Worm (Caenorhabditis elegans) whole organism, young adult: ENCODE measurements around the gene eif-1.

Experiments used
- B0336.3 ChIP-seq: fragments of 200-800 bp; sonication (Bioruptor generic); IDR thresholded peaks from 2 replicates; pipeline ENCODE4 v1.3.6; 2022; ENCODE audit warnings: missing genetic modification characterization, missing compliant biosample characterization
- C06A6.2 ChIP-seq: fragments of 200-800 bp; sonication (Bioruptor generic); conservative IDR thresholded peaks from 2 replicates; pipeline ENCODE4 v1.3.6; 2022; ENCODE audit warnings: missing genetic modification characterization, missing compliant biosample characterization
- F10E7.11 ChIP-seq: sonication (generic microtip); optimal IDR thresholded peaks from 2 replicates; lab custom pipeline; 2017; ENCODE audit warnings: mild to moderate bottlenecking, missing genetic modification characterization, moderate library complexity, missing compliant biosample characterization
- F22D6.2 ChIP-seq: sonication (generic microtip); optimal IDR thresholded peaks from 2 replicates; lab custom pipeline; 2016; ENCODE audit warnings: mild to moderate bottlenecking, missing genetic modification characterization, missing compliant biosample characterization
- F52B5.7 ChIP-seq: sonication (generic microtip); optimal IDR thresholded peaks from 2 replicates; lab custom pipeline; 2016; ENCODE audit warnings: mild to moderate bottlenecking, missing genetic modification characterization, missing compliant biosample characterization
- F55B11.4 ChIP-seq: sonication (generic microtip); optimal IDR thresholded peaks from 2 replicates; lab custom pipeline; 2016; ENCODE audit warnings: missing compliant biosample characterization, missing genetic modification characterization, borderline replicate concordance; ENCODE audit not compliant: insufficient read depth
- F57C9.4 ChIP-seq: sonication (generic microtip); optimal IDR thresholded peaks from 2 replicates; lab custom pipeline; 2017; ENCODE audit warnings: mild to moderate bottlenecking, missing genetic modification characterization, missing compliant biosample characterization
- K12H6.12 ChIP-seq: fragments of 200-800 bp; sonication (Bioruptor generic); optimal IDR thresholded peaks from 2 replicates; lab custom pipeline; 2018; ENCODE audit warnings: mild to moderate bottlenecking, missing genetic modification characterization, missing compliant biosample characterization
- T07F8.4 ChIP-seq: sonication (generic microtip); optimal IDR thresholded peaks from 2 replicates; lab custom pipeline; 2016; ENCODE audit warnings: mild to moderate bottlenecking, missing genetic modification characterization, moderate library complexity, missing compliant biosample characterization
- T26A5.8 ChIP-seq: sonication (generic microtip); optimal IDR thresholded peaks from 2 replicates; lab custom pipeline; 2016; ENCODE audit warnings: missing genetic modification characterization, missing compliant biosample characterization
- Y53F4B.3 ChIP-seq: fragments of 200-800 bp; sonication (Bioruptor generic); IDR thresholded peaks from 2 replicates; pipeline ENCODE4 v1.3.6; 2022; ENCODE audit warnings: missing genetic modification reagents, missing genetic modification characterization, missing compliant biosample characterization
- Y67H2A.10 ChIP-seq: fragments of 200-800 bp; sonication (Bioruptor generic); conservative IDR thresholded peaks from 2 replicates; pipeline ENCODE4 v1.3.6; 2022; ENCODE audit warnings: missing genetic modification reagents, missing genetic modification characterization, missing compliant biosample characterization
- attf-3 ChIP-seq: fragments of 200-800 bp; sonication (Bioruptor generic); conservative IDR thresholded peaks from 2 replicates; pipeline ENCODE4 v1.3.6; 2022; ENCODE audit warnings: missing genetic modification reagents, missing genetic modification characterization, missing compliant biosample characterization
- bed-1 ChIP-seq: fragments of 200-800 bp; sonication (Bioruptor generic); IDR thresholded peaks from 2 replicates; pipeline ENCODE4 v1.3.6; 2022; ENCODE audit warnings: missing genetic modification reagents, missing genetic modification characterization, missing compliant biosample characterization
- cebp-1 ChIP-seq, 2 experiments: fragments of 200-800 bp in 1 of 2; sonication (Bioruptor generic) in 1 of 2; sonication (generic microtip) in 1 of 2; IDR thresholded peaks in 1 of 2; optimal IDR thresholded peaks in 1 of 2; 2 replicates each; pipeline versions ENCODE4 v1.3.6 to Lab custom; 2017 to 2022; ENCODE audit warnings: missing compliant biosample characterization in 2 of 2, missing genetic modification characterization in 2 of 2, mild to moderate bottlenecking in 1 of 2, missing genetic modification reagents in 1 of 2, moderate library complexity in 1 of 2
- ceh-58 ChIP-seq: fragments of 200-800 bp; sonication (Bioruptor generic); IDR thresholded peaks from 2 replicates; pipeline ENCODE4 v1.3.6; 2022; ENCODE audit warnings: missing genetic modification characterization, missing compliant biosample characterization
- ceh-91 ChIP-seq: fragments of 200-800 bp; sonication (Bioruptor generic); IDR thresholded peaks from 2 replicates; pipeline ENCODE4 v1.3.6; 2022; ENCODE audit warnings: missing genetic modification reagents, missing genetic modification characterization, missing compliant biosample characterization
- die-1 ChIP-seq: sonication (generic microtip); optimal IDR thresholded peaks from 2 replicates; lab custom pipeline; 2016; ENCODE audit warnings: missing genotype, mild to moderate bottlenecking, missing genetic modification characterization, missing compliant biosample characterization
- dpl-1 ChIP-seq: fragments of 150-350 bp; optimal IDR thresholded peaks from 2 replicates; lab custom pipeline; 2014; ENCODE audit warnings: missing biosample characterization, missing genetic modification reagents, missing genetic modification characterization
- fkh-3 ChIP-seq: sonication (generic microtip); optimal IDR thresholded peaks from 2 replicates; lab custom pipeline; 2016; ENCODE audit warnings: mild to moderate bottlenecking, missing genetic modification characterization, missing compliant biosample characterization
- hmg-1.2 ChIP-seq: fragments of 200-800 bp; sonication (Bioruptor generic); IDR thresholded peaks from 2 replicates; pipeline ENCODE4 v1.3.6; 2022; ENCODE audit warnings: missing genetic modification reagents, missing genetic modification characterization, missing compliant biosample characterization
- let-526 ChIP-seq: fragments of 200-800 bp; sonication (Bioruptor generic); IDR thresholded peaks from 2 replicates; pipeline ENCODE4 v1.3.6; 2022; ENCODE audit warnings: missing genetic modification reagents, missing genetic modification characterization, missing compliant biosample characterization
- lin-40 ChIP-seq: sonication (generic microtip); optimal IDR thresholded peaks from 2 replicates; lab custom pipeline; 2016; ENCODE audit warnings: missing genetic modification characterization, mild to moderate bottlenecking, missing compliant biosample characterization, missing genotype, missing genetic modification reagents
- lin-54 ChIP-seq: fragments of 200-800 bp; sonication (Bioruptor generic); optimal IDR thresholded peaks from 2 replicates; lab custom pipeline; 2018; ENCODE audit warnings: mild to moderate bottlenecking, missing genetic modification characterization, missing compliant biosample characterization
- lir-1 ChIP-seq: fragments of 200-800 bp; sonication (Bioruptor generic); conservative IDR thresholded peaks from 2 replicates; pipeline ENCODE4 v1.3.6; 2022; ENCODE audit warnings: missing genetic modification reagents, missing genetic modification characterization, missing compliant biosample characterization
- lsl-1 ChIP-seq: fragments of 200-800 bp; sonication (Bioruptor generic); optimal IDR thresholded peaks from 2 replicates; lab custom pipeline; 2018; ENCODE audit warnings: mild to moderate bottlenecking, missing genetic modification characterization, moderate library complexity, missing compliant biosample characterization
- madf-10 ChIP-seq: sonication (generic microtip); optimal IDR thresholded peaks from 2 replicates; lab custom pipeline; 2016; ENCODE audit warnings: mild to moderate bottlenecking, missing genetic modification characterization, missing compliant biosample characterization
- madf-3 ChIP-seq: fragments of 200-800 bp; sonication (Bioruptor generic); IDR thresholded peaks from 2 replicates; pipeline ENCODE4 v1.3.6; 2022; ENCODE audit warnings: missing genetic modification reagents, missing genetic modification characterization, missing compliant biosample characterization
- nhr-120 ChIP-seq: fragments of 200-800 bp; sonication (Bioruptor generic); IDR thresholded peaks from 2 replicates; pipeline ENCODE4 v1.3.6; 2022; ENCODE audit warnings: missing genetic modification characterization, missing compliant biosample characterization
- snpc-1.1 ChIP-seq: sonication (generic microtip); optimal IDR thresholded peaks from 2 replicates; lab custom pipeline; 2017; ENCODE audit warnings: missing genetic modification characterization, mild to moderate bottlenecking, missing compliant biosample characterization, antibody characterized with exemption, moderate library complexity, missing genotype, missing genetic modification reagents; ENCODE audit not compliant: insufficient read depth
- snpc-3.4 ChIP-seq: sonication (generic microtip); optimal IDR thresholded peaks from 2 replicates; lab custom pipeline; 2017; ENCODE audit warnings: missing genetic modification characterization, mild to moderate bottlenecking, missing compliant biosample characterization, antibody characterized with exemption, moderate library complexity, missing genotype, missing genetic modification reagents
- sptf-2 ChIP-seq: fragments of 200-800 bp; sonication (Bioruptor generic); optimal IDR thresholded peaks from 2 replicates; lab custom pipeline; 2018; ENCODE audit warnings: mild to moderate bottlenecking, missing genetic modification characterization, missing compliant biosample characterization
- tbp1 ChIP-seq: fragments of 200-800 bp; sonication (Bioruptor generic); optimal IDR thresholded peaks from 2 replicates; lab custom pipeline; 2018; ENCODE audit warnings: mild to moderate bottlenecking, missing genetic modification characterization, missing compliant biosample characterization
- tlf-1 ChIP-seq: fragments of 200-800 bp; sonication (Bioruptor generic); optimal IDR thresholded peaks from 2 replicates; lab custom pipeline; 2018; ENCODE audit warnings: mild to moderate bottlenecking, missing genetic modification characterization, missing compliant biosample characterization
- unc-130 ChIP-seq: sonication (generic microtip); optimal IDR thresholded peaks from 2 replicates; lab custom pipeline; 2016; ENCODE audit warnings: missing genetic modification reagents, missing genetic modification characterization, missing compliant biosample characterization
- ztf-18 ChIP-seq: sonication (generic microtip); optimal IDR thresholded peaks from 2 replicates; lab custom pipeline; 2016; ENCODE audit warnings: missing genotype, mild to moderate bottlenecking, missing genetic modification characterization, missing compliant biosample characterization
- ztf-22 ChIP-seq: fragments of 200-800 bp; sonication (Bioruptor generic); optimal IDR thresholded peaks from 2 replicates; lab custom pipeline; 2018; ENCODE audit warnings: mild to moderate bottlenecking, missing genetic modification characterization, moderate library complexity, missing compliant biosample characterization

The eif-1 gene

ce11 chrII:4954099-4954959 is 39.1 kb downstream of the eif-1 start (continued):
- TF ChIP-seq unc-130 (GFP tag; lab: Kevin White, UChicago) (no peak), snpc-3.4 (tag; lab: Kevin White, UChicago) (peak; percentile 21), bed-1 (GFP tag; lab: Robert Waterston, UW) (no peak), sptf-2 (GFP tag; lab: Kevin White, UChicago) (no peak), T26A5.8 (tag; lab: Kevin White, UChicago) (no peak), tlf-1 (GFP tag; lab: Kevin White, UChicago) (no peak), F22D6.2 (tag; lab: Kevin White, UChicago) (no peak), lin-40 (no peak), die-1 (tag; lab: Kevin White, UChicago) (no peak), F10E7.11 (tag; lab: Kevin White, UChicago) (no peak), attf-3 (no peak), ztf-18 (no peak), snpc-1.1 (no peak), madf-10 (tag; lab: Kevin White, UChicago) (no peak), madf-3 (GFP tag; lab: Robert Waterston, UW) (peak; percentile 82; the same call in 1 of the 2 replicates), tbp1 (GFP tag; lab: Kevin White, UChicago) (peak; percentile 7), hmg-1.2 (GFP tag; lab: Robert Waterston, UW) (no peak), F52B5.7 (tag; lab: Kevin White, UChicago) (no peak), T07F8.4 (tag; lab: Kevin White, UChicago) (no peak), cebp-1 (GFP tag; IDR thresholded peaks at IDR 0.05; lab: Robert Waterston, UW) (no peak), cebp-1 (tag; optimal IDR thresholded peaks at IDR 0.05; lab: Kevin White, UChicago) (peak; percentile 27), F55B11.4 (no peak), lin-54 (GFP tag; lab: Kevin White, UChicago) (no peak), ceh-91 (no peak), F57C9.4 (tag; lab: Kevin White, UChicago) (no peak), ceh-58 (GFP tag; lab: Robert Waterston, UW) (no peak), K12H6.12 (tag; lab: Kevin White, UChicago) (no peak)

ce11 chrII:4953289-4953688 is 40.1 kb downstream of the eif-1 start, which contains the start of gene ndx-3:
ndx-3 (plus strand) TSS chrII:4953589.
- TF ChIP-seq lsl-1 (GFP tag; lab: Kevin White, UChicago) (no peak), nhr-120 (no peak), ztf-22 (GFP tag; lab: Kevin White, UChicago) (no peak), lir-1 (GFP tag; lab: Robert Waterston, UW) (no peak), Y53F4B.3 (no peak), tlf-1 (GFP tag; lab: Kevin White, UChicago) (no peak), Y67H2A.10 (GFP tag; lab: Robert Waterston, UW) (no peak), fkh-3 (tag; lab: Kevin White, UChicago) (no peak), let-526 (GFP tag; lab: Robert Waterston, UW) (no peak), C06A6.2 (no peak), dpl-1 (GFP tag; lab: Kevin White, UChicago) (no peak), snpc-3.4 (tag; lab: Kevin White, UChicago) (no peak), B0336.3 (no peak)
